Fruit fly (Drosophila melanogaster) whole organism, embryonic: ENCODE measurements around the gene CG14341.

Experiments used
- ATbp ChIP-seq: fragments of 200-800 bp; sonication (Bioruptor generic); optimal IDR thresholded peaks from 2 replicates; lab custom pipeline; 2017; ENCODE audit warnings: missing biosample characterization, mild to moderate bottlenecking, missing genetic modification characterization, missing genetic modification reagents
- Bgb ChIP-seq: fragments of 200-800 bp; sonication (Bioruptor generic); IDR thresholded peaks from 2 replicates; pipeline ENCODE4 v1.3.6; 2022; ENCODE audit warnings: missing biosample characterization, missing genetic modification characterization; ENCODE audit not compliant: partially characterized antibody
- CG11247 ChIP-seq: fragments of 200-800 bp; sonication (Bioruptor generic); IDR thresholded peaks from 2 replicates; pipeline ENCODE4 v1.3.6; 2022; ENCODE audit warnings: missing biosample characterization, missing genetic modification characterization
- CG13775 ChIP-seq: fragments of 200-800 bp; sonication (Bioruptor generic); optimal IDR thresholded peaks from 3 replicates; lab custom pipeline; 2017; ENCODE audit warnings: missing biosample characterization, mild to moderate bottlenecking, missing genetic modification characterization
- CG14050 ChIP-seq: fragments of 200-800 bp; sonication (Bioruptor generic); IDR thresholded peaks from 3 replicates; pipeline ENCODE4 v1.3.6; 2022; ENCODE audit warnings: missing biosample characterization, missing genetic modification characterization
- CG14710 ChIP-seq: fragments of 200-800 bp; sonication (Bioruptor generic); optimal IDR thresholded peaks from 3 replicates; lab custom pipeline; 2019; ENCODE audit warnings: missing biosample characterization, mild to moderate bottlenecking, missing genetic modification characterization, moderate library complexity
- CG14965 ChIP-seq: fragments of 200-800 bp; sonication (Bioruptor generic); optimal IDR thresholded peaks from 2 replicates; lab custom pipeline; 2016; ENCODE audit warnings: missing biosample characterization, missing genetic modification characterization, borderline replicate concordance
- CG1603 ChIP-seq: fragments of 200-800 bp; sonication (Bioruptor generic); optimal IDR thresholded peaks from 2 replicates; lab custom pipeline; 2019; ENCODE audit warnings: missing biosample characterization, mild to moderate bottlenecking, missing genetic modification characterization, moderate library complexity
- CG17328 ChIP-seq: fragments of 200-800 bp; sonication (Bioruptor generic); IDR thresholded peaks from 2 replicates; pipeline ENCODE4 v1.3.6; 2022; ENCODE audit warnings: missing biosample characterization, missing genetic modification characterization
- CG17359 ChIP-seq: fragments of 200-800 bp; sonication (Bioruptor generic); optimal IDR thresholded peaks from 3 replicates; lab custom pipeline; 2018; ENCODE audit warnings: missing biosample characterization, mild to moderate bottlenecking, missing genetic modification characterization, moderate library complexity
- CG32532 ChIP-seq: fragments of 200-800 bp; sonication (Bioruptor generic); IDR thresholded peaks from 2 replicates; pipeline ENCODE4 v1.3.6; 2022; ENCODE audit warnings: missing biosample characterization, missing genetic modification characterization
- CG3281 ChIP-seq: fragments of 200-800 bp; sonication (Bioruptor generic); optimal IDR thresholded peaks from 3 replicates; lab custom pipeline; 2017; ENCODE audit warnings: missing biosample characterization, mild to moderate bottlenecking, missing genetic modification characterization
- CG34224 ChIP-seq: fragments of 200-800 bp; sonication (Bioruptor generic); IDR thresholded peaks from 3 replicates; pipeline ENCODE4 v1.3.6; 2022; ENCODE audit warnings: missing biosample characterization, missing genetic modification characterization; ENCODE audit not compliant: partially characterized antibody
- CG43689 ChIP-seq: fragments of 200-800 bp; sonication (Bioruptor generic); IDR thresholded peaks from 2 replicates; pipeline ENCODE4 v1.3.6; 2022; ENCODE audit warnings: missing biosample characterization, missing genetic modification characterization
- CG6813 ChIP-seq: fragments of 200-800 bp; sonication (Bioruptor generic); optimal IDR thresholded peaks from 2 replicates; lab custom pipeline; 2017; ENCODE audit warnings: missing biosample characterization, missing genetic modification characterization, mild to moderate bottlenecking, moderate library complexity, missing genetic modification reagents
- CG6854 ChIP-seq: fragments of 200-800 bp; sonication (Bioruptor generic); optimal IDR thresholded peaks from 3 replicates; lab custom pipeline; 2017; ENCODE audit warnings: missing biosample characterization, mild to moderate bottlenecking, missing genetic modification characterization
- CG7372 ChIP-seq: fragments of 200-800 bp; sonication (Bioruptor generic); IDR thresholded peaks from 2 replicates; pipeline ENCODE4 v1.3.6; 2022; ENCODE audit warnings: missing biosample characterization, missing genetic modification characterization
- CG7556 ChIP-seq: fragments of 200-800 bp; sonication (Bioruptor generic); optimal IDR thresholded peaks from 2 replicates; lab custom pipeline; 2017; ENCODE audit warnings: missing biosample characterization, mild to moderate bottlenecking, missing genetic modification characterization
- CG7745 ChIP-seq: fragments of 200-800 bp; sonication (Bioruptor generic); optimal IDR thresholded peaks from 2 replicates; lab custom pipeline; 2018; ENCODE audit warnings: missing biosample characterization, mild to moderate bottlenecking, missing genetic modification characterization, moderate library complexity
- CG7786 ChIP-seq: fragments of 200-800 bp; sonication (Bioruptor generic); optimal IDR thresholded peaks from 2 replicates; lab custom pipeline; 2016; ENCODE audit warnings: missing biosample characterization, missing genetic modification characterization
- CG9932 ChIP-seq: fragments of 200-800 bp; sonication (Bioruptor generic); IDR thresholded peaks from 2 replicates; pipeline ENCODE4 v1.3.6; 2022; ENCODE audit warnings: missing biosample characterization, missing genetic modification characterization
- D19B ChIP-seq: fragments of 200-800 bp; sonication (Bioruptor generic); optimal IDR thresholded peaks from 2 replicates; lab custom pipeline; 2017; ENCODE audit warnings: missing biosample characterization, mild to moderate bottlenecking, missing genetic modification characterization
- Deaf1 ChIP-seq: fragments of 200-800 bp; optimal IDR thresholded peaks from 3 replicates; lab custom pipeline; 2019; ENCODE audit warnings: missing biosample characterization, mild to moderate bottlenecking, missing genetic modification characterization, moderate library complexity
- Dfd ChIP-seq, 2 experiments: fragments of >200 bp; optimal IDR thresholded peaks; 2 replicates each; lab custom pipeline; 2017; ENCODE audit warnings: missing biosample characterization in 2 of 2, missing genetic modification characterization in 2 of 2
- Doc2 ChIP-seq: fragments of 200-800 bp; sonication (Bioruptor generic); IDR thresholded peaks from 2 replicates; pipeline ENCODE4 v1.3.6; 2022; ENCODE audit warnings: missing biosample characterization, missing genetic modification characterization
- Drgx ChIP-seq: fragments of 200-800 bp; sonication (Bioruptor generic); IDR thresholded peaks from 2 replicates; pipeline ENCODE4 v1.3.6; 2022; ENCODE audit warnings: missing biosample characterization, missing genetic modification characterization
- Fer2 ChIP-seq: fragments of 200-800 bp; sonication (Bioruptor generic); optimal IDR thresholded peaks from 2 replicates; lab custom pipeline; 2018; ENCODE audit warnings: missing biosample characterization, mild to moderate bottlenecking, missing genetic modification characterization, moderate library complexity
- Med ChIP-seq: fragments of 200-800 bp; sonication (Bioruptor generic); peaks from one replicate; lab custom pipeline; 2016; ENCODE audit warnings: missing biosample characterization, missing genetic modification characterization, mild to moderate bottlenecking, inconsistent platforms, moderate library complexity
- Meics ChIP-seq: fragments of 200-800 bp; sonication (Bioruptor generic); optimal IDR thresholded peaks from 2 replicates; lab custom pipeline; 2017; ENCODE audit warnings: missing biosample characterization, mild to moderate bottlenecking, missing genetic modification characterization
- NFAT ChIP-seq: fragments of 200-800 bp; sonication (Bioruptor generic); IDR thresholded peaks from 2 replicates; pipeline ENCODE4 v1.3.6; 2022; ENCODE audit warnings: missing biosample characterization, missing genetic modification characterization
- NfI ChIP-seq: fragments of 200-800 bp; sonication (Bioruptor generic); optimal IDR thresholded peaks from 3 replicates; lab custom pipeline; 2018; ENCODE audit warnings: missing biosample characterization, mild to moderate bottlenecking, missing genetic modification characterization, moderate library complexity
- Sry-β ChIP-seq: fragments of 200-800 bp; sonication (Bioruptor generic); optimal IDR thresholded peaks from 2 replicates; lab custom pipeline; 2018; ENCODE audit warnings: missing biosample characterization, mild to moderate bottlenecking, missing genetic modification characterization, moderate library complexity
- Xbp1 ChIP-seq: fragments of 200-800 bp; sonication (Bioruptor generic); optimal IDR thresholded peaks from 3 replicates; lab custom pipeline; 2016; ENCODE audit warnings: missing biosample characterization, mild to moderate bottlenecking, missing genetic modification characterization
- ara ChIP-seq: fragments of 200-800 bp; sonication (Bioruptor generic); IDR thresholded peaks from 2 replicates; pipeline ENCODE4 v1.3.6; 2022; ENCODE audit warnings: missing biosample characterization, missing genetic modification characterization
- ash1 ChIP-seq: fragments of 200-800 bp; sonication (Bioruptor generic); optimal IDR thresholded peaks from 2 replicates; lab custom pipeline; 2018; ENCODE audit warnings: missing biosample characterization, mild to moderate bottlenecking, missing genetic modification characterization
- exex ChIP-seq: fragments of 200-800 bp; sonication (Bioruptor generic); optimal IDR thresholded peaks from 4 replicates; lab custom pipeline; 2018; ENCODE audit warnings: missing biosample characterization, mild to moderate bottlenecking, missing genetic modification characterization, moderate library complexity
- fru ChIP-seq: fragments of >200 bp; optimal IDR thresholded peaks from 2 replicates; lab custom pipeline; 2017
- gsb ChIP-seq: fragments of 200-800 bp; sonication (Bioruptor generic); IDR thresholded peaks from 2 replicates; pipeline ENCODE4 v1.3.6; 2022; ENCODE audit warnings: missing biosample characterization, missing genetic modification characterization
- gsb-n ChIP-seq: fragments of 200-800 bp; sonication (Bioruptor generic); optimal IDR thresholded peaks from 3 replicates; lab custom pipeline; 2018; ENCODE audit warnings: missing biosample characterization, mild to moderate bottlenecking, missing genetic modification characterization
- ken ChIP-seq: fragments of 200-800 bp; sonication (Bioruptor generic); IDR thresholded peaks from 3 replicates; pipeline ENCODE4 v1.3.6; 2022; ENCODE audit warnings: missing biosample characterization, missing genetic modification characterization
- mam ChIP-seq: fragments of 200-800 bp; sonication (Bioruptor generic); optimal IDR thresholded peaks from 3 replicates; lab custom pipeline; 2016; ENCODE audit warnings: missing biosample characterization, missing genetic modification characterization
- mld ChIP-seq: fragments of 200-800 bp; sonication (Bioruptor generic); IDR thresholded peaks from 3 replicates; pipeline ENCODE4 v1.3.6; 2022; ENCODE audit warnings: missing biosample characterization, missing genetic modification characterization; ENCODE audit not compliant: partially characterized antibody
- nau ChIP-seq: fragments of 200-800 bp; sonication (Bioruptor generic); optimal IDR thresholded peaks from 3 replicates; lab custom pipeline; 2017; ENCODE audit warnings: missing biosample characterization, mild to moderate bottlenecking, missing genetic modification characterization, missing genetic modification reagents
- nerfin-1 ChIP-seq: fragments of 200-800 bp; sonication (Bioruptor generic); optimal IDR thresholded peaks from 3 replicates; lab custom pipeline; 2019; ENCODE audit warnings: missing biosample characterization, mild to moderate bottlenecking, missing genetic modification characterization, moderate library complexity
- odd ChIP-seq: fragments of 200-800 bp; sonication (Bioruptor generic); optimal IDR thresholded peaks from 2 replicates; lab custom pipeline; 2017; ENCODE audit warnings: missing biosample characterization, mild to moderate bottlenecking, missing genetic modification characterization
- prd ChIP-seq, 3 experiments: fragments of >200 bp in 2 of 3; fragments of 200-800 bp in 1 of 3; sonication (Bioruptor generic) in 1 of 3; optimal IDR thresholded peaks in 2 of 3; IDR thresholded peaks in 1 of 3; 2 replicates in 2 of 3; 3 replicates in 1 of 3; pipeline versions ENCODE4 v1.3.6 to Lab custom; 2017 to 2022; ENCODE audit warnings: missing biosample characterization in 1 of 3, missing genetic modification characterization in 1 of 3
- sob ChIP-seq: fragments of 200-800 bp; sonication (Bioruptor generic); IDR thresholded peaks from 2 replicates; pipeline ENCODE4 v1.3.6; 2022; ENCODE audit warnings: missing biosample characterization, missing genetic modification characterization
- tap ChIP-seq: fragments of 200-800 bp; optimal IDR thresholded peaks from 3 replicates; lab custom pipeline; 2019; ENCODE audit warnings: missing biosample characterization, mild to moderate bottlenecking, missing genetic modification characterization, moderate library complexity
- tll ChIP-seq, 2 experiments: fragments of 200-800 bp in 1 of 2; fragments of >200 bp in 1 of 2; sonication (Bioruptor generic) in 1 of 2; optimal IDR thresholded peaks; 2 replicates each; lab custom pipeline; 2017 to 2019; ENCODE audit warnings: missing biosample characterization in 2 of 2, missing genetic modification characterization in 2 of 2, mild to moderate bottlenecking in 1 of 2, moderate library complexity in 1 of 2
- wdn ChIP-seq: fragments of 200-800 bp; sonication (Bioruptor generic); IDR thresholded peaks from 2 replicates; pipeline ENCODE4 v1.3.6; 2022; ENCODE audit warnings: missing biosample characterization, missing genetic modification characterization

Gene CG14341

dm6 chr2L:1172704-1173107 is 6.4 kb downstream of the CG14341 start, which contains the start of the genes Charon and CG4887 (continued):
- TF ChIP-seq D19B (GFP tag; lab: Kevin White, UChicago) (no peak), Meics (GFP tag; lab: Kevin White, UChicago) (peak; percentile 75), CG34224 (GFP tag; lab: Robert Waterston, UW) (peak; percentile 48; the same call in 2 of the 3 replicates), CG32532 (GFP tag; lab: Robert Waterston, UW) (peak; percentile 82), Sry-β (GFP tag; lab: Kevin White, UChicago) (no peak), mam (GFP tag; lab: Kevin White, UChicago) (peak; percentile 92), CG7372 (peak; percentile 83; the same call in 1 of the 2 replicates), Bgb (GFP tag; lab: Robert Waterston, UW) (peak; percentile 63), CG14050 (GFP tag; lab: Robert Waterston, UW) (peak; percentile 55; the same call in 1 of the 3 replicates), CG6813 (GFP tag; lab: Kevin White, UChicago) (no peak), Drgx (GFP tag; lab: Robert Waterston, UW) (peak; percentile 46; the same call in 1 of the 2 replicates), sob (GFP tag; lab: Robert Waterston, UW) (peak; percentile 89), CG1603 (tag; lab: Kevin White, UChicago) (no peak), exex (tag; lab: Kevin White, UChicago) (no peak), CG14710 (tag; lab: Kevin White, UChicago) (peak; percentile 86), ash1 (GFP tag; lab: Kevin White, UChicago) (no peak), ara (GFP tag; lab: Robert Waterston, UW) (peak; percentile 75; the same call in 1 of the 2 replicates), ken (GFP tag; lab: Robert Waterston, UW) (peak; percentile 77), Doc2 (GFP tag; lab: Robert Waterston, UW) (0 out of 2 replicates have a peak, but pooled peaks have one; percentile 41), CG7786 (GFP tag; lab: Kevin White, UChicago) (peak; percentile 88), CG7556 (no peak), wdn (GFP tag; lab: Robert Waterston, UW) (peak; percentile 55), CG3281 (GFP tag; lab: Kevin White, UChicago) (peak; percentile 80), CG9932 (peak; percentile 93), CG6854 (GFP tag; lab: Kevin White, UChicago) (peak; percentile 5), gsb (GFP tag; lab: Robert Waterston, UW) (no peak), tap (tag; lab: Kevin White, UChicago) (no peak), CG17328 (GFP tag; lab: Robert Waterston, UW) (peak; percentile 70), CG14965 (GFP tag; lab: Kevin White, UChicago) (no peak), CG7745 (tag; lab: Kevin White, UChicago) (no peak), NFAT (GFP tag; lab: Robert Waterston, UW) (peak; percentile 80), nau (GFP tag; lab: Kevin White, UChicago) (no peak), CG43689 (GFP tag; lab: Robert Waterston, UW) (no peak), mld (GFP tag; lab: Robert Waterston, UW) (no peak), fru (lab: Kevin White, UChicago) (no peak), CG17359 (no peak), Deaf1 (tag; lab: Kevin White, UChicago) (peak; percentile 44), Med (GFP tag; lab: Kevin White, UChicago) (peak; percentile 96), NfI (GFP tag; lab: Kevin White, UChicago) (peak; percentile 85), odd (no peak), CG13775 (peak; percentile 88), nerfin-1 (tag; lab: Kevin White, UChicago) (peak; percentile 76), ATbp (GFP tag; lab: Kevin White, UChicago) (peak; percentile 41), prd (optimal IDR thresholded peaks at IDR 0.05; lab: Kevin White, UChicago) (no peak), prd (GFP tag; IDR thresholded peaks at IDR 0.05; lab: Robert Waterston, UW) (peak; percentile 89), tll (GFP tag; optimal IDR thresholded peaks at IDR 0.05; lab: Kevin White, UChicago) (peak in 1 of 2 experiments; percentile 4), CG11247 (GFP tag; lab: Robert Waterston, UW) (peak; percentile 79), Dfd (GFP tag; optimal IDR thresholded peaks at IDR 0.05; lab: Kevin White, UChicago) (no peak), gsb-n (tag; lab: Kevin White, UChicago) (no peak), Fer2 (tag; lab: Kevin White, UChicago) (peak; percentile 79), Xbp1 (peak; percentile 89)
